Worm (Caenorhabditis elegans): ENCODE measurements around the gene Y71H2AM.20.

ce11 chrIII:2818980-2819379 is 33.2 kb upstream of the Y71H2AM.20 start, which contains the start of gene pipp-4P:
- TF ChIP-seq pha-4 (tag; optimal IDR thresholded peaks at IDR 0.05), result no peak
- TF ChIP-seq unc-62 (GFP tag; optimal IDR thresholded peaks at IDR 0.05), result no peak
- no peak for TF ChIP-seq attf-3 (GFP tag; conservative IDR thresholded peaks at IDR 0.05)
- TF ChIP-seq snpc-3.4 (tag; optimal IDR thresholded peaks at IDR 0.05), result no peak
- no peak for TF ChIP-seq egl-18 (GFP tag; IDR thresholded peaks at IDR 0.05)
